Worm (Caenorhabditis elegans) whole organism, midembryonic: ENCODE measurements around the gene srd-16.

Source experiments
- T22C8.4 ChIP-seq: fragments of 200-800 bp; sonication (Bioruptor generic); IDR thresholded peaks from 2 replicates; pipeline ENCODE4 v1.3.6; 2022; ENCODE audit warnings: missing genetic modification characterization, missing compliant biosample characterization
- cog-1 ChIP-seq: sonication (generic microtip); optimal IDR thresholded peaks from 2 replicates; lab custom pipeline; 2016; ENCODE audit warnings: missing genetic modification characterization, missing compliant biosample characterization
- flt-1 ChIP-seq: fragments of 200-800 bp; sonication (Bioruptor generic); IDR thresholded peaks from 2 replicates; pipeline ENCODE4 v1.3.6; 2022; ENCODE audit warnings: missing genetic modification characterization, missing compliant biosample characterization
- klf-2 ChIP-seq: fragments of 200-800 bp; sonication (Bioruptor generic); conservative IDR thresholded peaks from 2 replicates; pipeline ENCODE4 v1.3.6; 2022; ENCODE audit warnings: missing genetic modification reagents, missing genetic modification characterization, missing compliant biosample characterization
- med-1 ChIP-seq: sonication (generic microtip); optimal IDR thresholded peaks from 2 replicates; lab custom pipeline; 2017; ENCODE audit warnings: missing genetic modification characterization, mild to moderate bottlenecking, missing compliant biosample characterization, antibody characterized with exemption, missing genetic modification reagents; ENCODE audit not compliant: insufficient read depth
- ref-1 ChIP-seq: fragments of 200-800 bp; sonication (Bioruptor generic); conservative IDR thresholded peaks from 2 replicates; pipeline ENCODE4 v1.3.6; 2022; ENCODE audit warnings: missing genetic modification reagents, missing genetic modification characterization, missing compliant biosample characterization
- tab-1 ChIP-seq: fragments of 200-800 bp; sonication (Bioruptor generic); IDR thresholded peaks from 2 replicates; pipeline ENCODE4 v1.3.6; 2022; ENCODE audit warnings: missing genetic modification characterization, missing compliant biosample characterization
- ztf-23 ChIP-seq: fragments of 200-800 bp; sonication (Bioruptor generic); IDR thresholded peaks from 2 replicates; pipeline ENCODE4 v1.3.6; 2022; ENCODE audit warnings: missing genetic modification reagents, missing genetic modification characterization, missing compliant biosample characterization
- ztf-29 ChIP-seq: fragments of 200-800 bp; sonication (Bioruptor generic); IDR thresholded peaks from 2 replicates; pipeline ENCODE4 v1.3.6; 2022; ENCODE audit warnings: missing genetic modification reagents, missing genetic modification characterization, missing compliant biosample characterization

The srd-16 gene

DNA sequence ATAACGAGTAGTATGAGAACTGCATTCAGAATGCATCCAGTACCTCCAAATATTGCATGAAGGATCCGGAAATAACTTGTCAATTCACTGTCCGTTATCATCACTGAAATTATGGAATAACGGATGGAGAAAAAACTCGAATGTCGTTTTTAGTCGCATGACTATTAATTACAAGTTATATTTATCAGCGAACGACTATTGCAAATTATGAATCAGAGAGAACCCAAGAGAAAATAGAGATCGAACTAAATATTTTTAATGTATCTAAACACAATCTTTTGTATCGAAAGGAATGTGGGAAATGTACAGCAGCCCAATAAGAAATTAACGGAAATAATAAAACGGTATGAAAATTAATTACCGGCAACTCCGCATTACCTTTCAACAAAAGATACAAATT lies at the start of gene srd-16:
Gene srd-16 (minus strand): TSS at position 101 of the 400 bp plus-strand sequence.
- TF ChIP-seq ztf-29 (GFP tag; lab: Robert Waterston, UW) (no peak), klf-2 (GFP tag; lab: Robert Waterston, UW) (no peak), T22C8.4 (no peak), cog-1 (no peak), tab-1 (GFP tag; lab: Robert Waterston, UW) (no peak), med-1 (GFP tag; lab: Kevin White, UChicago) (no peak), ztf-23 (GFP tag; lab: Robert Waterston, UW) (no peak), ref-1 (no peak), flt-1 (no peak)

- TF ChIP-seq ztf-23 (GFP tag; lab: Robert Waterston, UW) (no peak), klf-2 (GFP tag; lab: Robert Waterston, UW) (no peak)
These were observed 43.3 kb upstream of the srd-16 start, which contains the start of gene pst-1 for ce11 chrV:5943167-5943566. Gene pst-1 (plus strand): TSS chrV:5943467.

DNA sequence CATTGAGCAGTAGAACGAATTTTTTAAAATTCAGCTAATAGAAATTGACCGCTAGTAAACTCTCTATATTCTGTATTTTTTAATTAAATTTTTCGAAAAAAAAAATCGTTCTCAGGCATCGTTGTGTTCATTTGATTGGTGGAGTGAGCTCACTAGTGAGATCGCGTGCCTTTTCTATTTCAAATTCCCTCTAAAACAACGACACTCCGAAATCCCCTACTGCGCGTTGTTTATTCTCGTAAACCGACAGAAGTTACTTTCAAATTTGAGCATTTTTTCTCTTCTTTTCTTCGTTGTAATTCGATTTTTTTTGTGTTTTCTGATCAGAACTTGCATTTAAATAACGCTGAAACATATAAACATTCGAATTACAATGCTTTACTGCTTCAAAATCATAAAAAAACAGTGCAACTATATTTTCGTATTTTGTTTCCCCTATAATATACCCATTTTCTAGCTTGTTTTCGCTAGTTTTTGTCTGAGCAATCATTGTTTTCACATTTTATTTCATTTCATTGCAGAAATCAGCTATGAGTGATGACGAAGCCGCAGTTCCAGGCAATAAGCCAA lies 39.7 kb upstream of the srd-16 start, which contains the start of gene syf-3:
Gene syf-3 (plus strand): TSS at position 520 of the 570 bp plus-strand sequence.
- TF ChIP-seq klf-2 (GFP tag; lab: Robert Waterston, UW) (no peak), ref-1 (no peak), med-1 (GFP tag; lab: Kevin White, UChicago) (no peak), ztf-29 (GFP tag; lab: Robert Waterston, UW) (no peak), ztf-23 (GFP tag; lab: Robert Waterston, UW) (no peak), T22C8.4 (no peak), cog-1 (no peak), flt-1 (no peak), tab-1 (GFP tag; lab: Robert Waterston, UW) (no peak)

DNA sequence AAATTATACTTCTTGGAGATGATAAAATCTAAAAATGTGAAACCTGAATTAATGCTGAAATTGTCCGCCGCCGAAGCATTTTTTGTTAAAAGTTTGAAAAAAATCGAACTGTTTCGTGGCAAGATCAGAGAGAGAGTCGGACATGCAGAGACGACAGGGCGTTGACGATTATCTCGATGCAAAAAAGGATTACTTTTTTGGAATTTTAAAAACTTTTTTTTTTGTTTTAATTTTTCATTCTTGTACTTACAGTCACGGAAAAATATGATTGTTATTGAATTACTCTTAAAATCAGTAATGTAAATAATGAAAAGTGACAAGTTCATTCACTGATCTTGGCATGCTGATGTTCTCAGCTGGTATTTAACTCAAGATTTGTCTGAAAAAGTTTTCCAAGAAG lies 36.9 kb upstream of the srd-16 start, which contains the start of the genes M03F8.5 and M03F8.7:
Gene M03F8.5 (minus strand): TSS at position 101 of the 400 bp plus-strand sequence.
Gene M03F8.7 (plus strand): TSS at position 249 of the 400 bp plus-strand sequence.
- TF ChIP-seq ref-1 (no peak), klf-2 (GFP tag; lab: Robert Waterston, UW) (no peak), flt-1 (no peak), tab-1 (GFP tag; lab: Robert Waterston, UW) (no peak)

DNA sequence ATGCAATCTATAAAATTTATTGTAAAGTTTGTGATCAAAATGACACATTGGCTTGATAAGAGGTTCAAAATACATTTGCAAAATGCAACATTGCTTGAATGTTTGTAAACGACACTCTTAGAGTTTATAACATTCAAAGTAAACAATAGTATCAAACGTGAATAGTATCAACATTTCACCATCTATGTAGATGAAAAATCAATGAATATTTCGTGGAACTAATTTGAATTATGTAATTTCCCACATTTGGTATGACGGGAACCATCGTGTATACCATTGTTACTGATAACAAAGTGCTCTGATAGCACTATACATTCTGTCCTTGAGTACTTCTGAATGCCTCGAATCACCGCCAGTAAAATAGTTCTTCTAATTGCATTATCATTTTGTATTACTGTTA lies 30.7 kb upstream of the srd-16 start, which contains the start of gene galt-1:
Gene galt-1 (plus strand): TSS at position 318 of the 400 bp plus-strand sequence.
- TF ChIP-seq ztf-23 (GFP tag; lab: Robert Waterston, UW) (no peak), cog-1 (no peak), klf-2 (GFP tag; lab: Robert Waterston, UW) (no peak), T22C8.4 (no peak), med-1 (GFP tag; lab: Kevin White, UChicago) (no peak), tab-1 (GFP tag; lab: Robert Waterston, UW) (no peak), ztf-29 (GFP tag; lab: Robert Waterston, UW) (no peak), ref-1 (no peak), flt-1 (no peak)

DNA sequence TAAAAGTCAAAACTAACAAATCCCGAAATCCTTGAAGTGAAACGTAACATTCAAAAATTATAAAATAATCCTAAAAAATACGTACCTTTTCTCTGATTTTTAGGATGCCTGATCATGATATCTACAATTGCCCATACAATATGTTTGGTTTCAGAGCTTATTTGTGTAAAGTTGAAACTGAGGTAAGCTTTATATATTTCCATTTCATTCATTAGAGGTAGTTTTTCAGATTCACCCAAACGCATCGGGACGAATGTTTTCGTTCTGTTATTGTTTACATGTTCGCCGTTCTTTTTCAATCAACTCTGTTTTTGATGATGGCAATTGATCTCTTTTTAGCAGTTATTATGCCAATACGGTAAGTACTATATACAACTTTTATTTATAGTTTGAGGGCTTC lies 28.2 kb upstream of the srd-16 start:
- no peak for TF ChIP-seq ref-1
- no peak for TF ChIP-seq med-1 (GFP tag; lab: Kevin White, UChicago)
- TF ChIP-seq ztf-29 (GFP tag; lab: Robert Waterston, UW), result no peak
- TF ChIP-seq klf-2 (GFP tag; lab: Robert Waterston, UW), result no peak
- no peak for TF ChIP-seq tab-1 (GFP tag; lab: Robert Waterston, UW)
- no peak for TF ChIP-seq flt-1
- no peak for TF ChIP-seq ztf-23 (GFP tag; lab: Robert Waterston, UW)
- no peak for TF ChIP-seq T22C8.4
- no peak for TF ChIP-seq cog-1

- TF ChIP-seq T22C8.4, result no peak
- TF ChIP-seq ref-1, result no peak
- TF ChIP-seq cog-1, result no peak
- no peak for TF ChIP-seq ztf-29 (GFP tag; lab: Robert Waterston, UW)
- TF ChIP-seq tab-1 (GFP tag; lab: Robert Waterston, UW), result no peak
- TF ChIP-seq med-1 (GFP tag; lab: Kevin White, UChicago), result no peak
- TF ChIP-seq klf-2 (GFP tag; lab: Robert Waterston, UW), result no peak
- TF ChIP-seq ztf-23 (GFP tag; lab: Robert Waterston, UW), result no peak
- no peak for TF ChIP-seq flt-1
These were observed 27.5 kb upstream of the srd-16 start, which contains the start of gene srsx-17 for ce11 chrV:5927347-5927746. Gene srsx-17 (plus strand): TSS chrV:5927647.

- TF ChIP-seq flt-1, result no peak
- TF ChIP-seq tab-1 (GFP tag; lab: Robert Waterston, UW), result no peak
- no peak for TF ChIP-seq klf-2 (GFP tag; lab: Robert Waterston, UW)
These were observed 22.4 kb upstream of the srd-16 start, which contains the start of gene srsx-18 for ce11 chrV:5922236-5922635. Gene srsx-18 (plus strand): TSS chrV:5922536.

ce11 chrV:5921761-5922160 lies 21.9 kb upstream of the srd-16 start:
- TF ChIP-seq T22C8.4 (no peak), klf-2 (GFP tag; lab: Robert Waterston, UW) (no peak), ztf-23 (GFP tag; lab: Robert Waterston, UW) (no peak), flt-1 (no peak)

DNA sequence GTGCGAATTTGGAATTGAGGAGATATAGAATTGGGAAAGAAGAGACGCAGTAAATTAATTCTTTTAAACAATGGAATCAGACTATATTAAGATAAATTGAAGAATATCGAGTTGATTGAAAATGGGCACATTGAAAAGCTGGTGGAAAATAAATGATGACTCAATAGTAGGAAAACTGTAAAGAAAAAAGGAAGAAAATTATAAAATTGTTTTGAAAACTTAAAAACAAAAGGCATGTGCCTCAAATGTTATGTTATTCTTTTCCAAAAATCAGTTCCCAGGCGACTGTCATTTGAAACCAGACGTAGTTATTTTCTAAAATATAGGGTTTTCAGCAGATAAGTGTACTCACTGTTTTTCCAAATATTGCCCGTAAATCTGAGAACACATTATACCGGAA lies 20.0 kb upstream of the srd-16 start, which contains the start of gene C04E6.12:
Gene C04E6.12 (minus strand): TSS at position 101 of the 400 bp plus-strand sequence.
- TF ChIP-seq tab-1 (GFP tag; lab: Robert Waterston, UW), result no peak
- no peak for TF ChIP-seq ref-1
- TF ChIP-seq cog-1, result no peak
- TF ChIP-seq ztf-23 (GFP tag; lab: Robert Waterston, UW), result no peak
- no peak for TF ChIP-seq klf-2 (GFP tag; lab: Robert Waterston, UW)
- TF ChIP-seq ztf-29 (GFP tag; lab: Robert Waterston, UW), result no peak
- no peak for TF ChIP-seq flt-1
- TF ChIP-seq T22C8.4, result no peak
- TF ChIP-seq med-1 (GFP tag; lab: Kevin White, UChicago), result no peak
